Worm (Caenorhabditis elegans) whole organism, L4 larva: ENCODE measurements around the gene unc-26.
A peak's percentile ranks its signal among the peaks of the same experiment; 100 is the strongest.

Source experiments
- D1046.2 ChIP-seq: fragments of 200-800 bp; sonication (Bioruptor generic); IDR thresholded peaks from 2 replicates; pipeline ENCODE4 v1.3.6; 2022; ENCODE audit warnings: missing genetic modification characterization, missing compliant biosample characterization
- F10B5.3 ChIP-seq: sonication (generic microtip); optimal IDR thresholded peaks from 2 replicates; lab custom pipeline; 2016; ENCODE audit warnings: mild to moderate bottlenecking, missing genetic modification characterization, missing compliant biosample characterization
- F44E2.7 ChIP-seq: fragments of 200-800 bp; sonication (Bioruptor generic); IDR thresholded peaks from 2 replicates; pipeline ENCODE4 v2.1.2; 2022; ENCODE audit warnings: missing genetic modification characterization, missing compliant biosample characterization
- R02D3.7 ChIP-seq: fragments of 150-350 bp; sonication (generic microtip); optimal IDR thresholded peaks from 3 replicates; lab custom pipeline; 2014; ENCODE audit warnings: missing biosample characterization, missing genetic modification characterization
- Y48G9A.11 ChIP-seq: fragments of 200-800 bp; sonication (Bioruptor generic); IDR thresholded peaks from 2 replicates; pipeline ENCODE4 v1.3.6; 2022; ENCODE audit warnings: missing genetic modification reagents, missing genetic modification characterization, missing compliant biosample characterization
- ZK546.5 ChIP-seq, 2 experiments: sonication (generic microtip); optimal IDR thresholded peaks; 2 replicates each; lab custom pipeline; 2017; ENCODE audit warnings: missing biosample characterization in 2 of 2, missing genetic modification characterization in 2 of 2
- aha-1 ChIP-seq: fragments of 150-350 bp; peaks from one replicate; lab custom pipeline; 2014; ENCODE audit warnings: missing biosample characterization, missing genetic modification characterization
- ceh-28 ChIP-seq: fragments of 150-350 bp; optimal IDR thresholded peaks from 2 replicates; lab custom pipeline; 2014; ENCODE audit warnings: missing biosample characterization, missing genetic modification reagents, missing genetic modification characterization
- ceh-32 ChIP-seq: sonication (generic microtip); optimal IDR thresholded peaks from 2 replicates; lab custom pipeline; 2016; ENCODE audit warnings: mild to moderate bottlenecking, missing genetic modification characterization, missing compliant biosample characterization; ENCODE audit not compliant: poor library complexity
- ceh-44 ChIP-seq: fragments of 200-800 bp; sonication (Bioruptor generic); IDR thresholded peaks from 2 replicates; pipeline ENCODE4 v1.3.6; 2022; ENCODE audit warnings: missing genetic modification reagents, missing genetic modification characterization, missing compliant biosample characterization
- ceh-62 ChIP-seq: sonication (generic microtip); optimal IDR thresholded peaks from 2 replicates; lab custom pipeline; 2017; ENCODE audit warnings: missing biosample characterization, missing genetic modification characterization
- ceh-82 ChIP-seq: sonication (generic microtip); optimal IDR thresholded peaks from 2 replicates; lab custom pipeline; 2017; ENCODE audit warnings: missing biosample characterization, missing genetic modification characterization
- ces-1 ChIP-seq: fragments of 150-350 bp; sonication (generic microtip); optimal IDR thresholded peaks from 4 replicates; lab custom pipeline; 2014; ENCODE audit warnings: missing biosample characterization, missing genetic modification reagents, missing genetic modification characterization
- ctbp-1 ChIP-seq: fragments of 200-800 bp; sonication (Bioruptor generic); IDR thresholded peaks from 2 replicates; pipeline ENCODE4 v1.3.6; 2022; ENCODE audit warnings: missing genetic modification reagents, missing genetic modification characterization, missing compliant biosample characterization
- daf-16 ChIP-seq, 3 experiments: sonication (generic microtip); optimal IDR thresholded peaks; 2 replicates each; lab custom pipeline; 2016 to 2017; ENCODE audit warnings: missing genetic modification characterization in 3 of 3, missing genetic modification reagents in 3 of 3, mild to moderate bottlenecking in 2 of 3, missing compliant biosample characterization in 2 of 3, missing biosample characterization in 1 of 3, moderate library complexity in 1 of 3
- daf-19 ChIP-seq: fragments of 200-800 bp; sonication (Bioruptor generic); conservative IDR thresholded peaks from 2 replicates; pipeline ENCODE4 v1.3.6; 2022; ENCODE audit warnings: missing genetic modification characterization, missing compliant biosample characterization
- dmd-9 ChIP-seq: fragments of 200-800 bp; sonication (Bioruptor generic); IDR thresholded peaks from 2 replicates; pipeline ENCODE4 v1.3.6; 2022; ENCODE audit warnings: missing genetic modification reagents, missing genetic modification characterization, missing compliant biosample characterization
- duxl-1 ChIP-seq: sonication (generic microtip); optimal IDR thresholded peaks from 2 replicates; lab custom pipeline; 2016; ENCODE audit warnings: mild to moderate bottlenecking, missing genetic modification characterization, moderate library complexity, missing compliant biosample characterization; ENCODE audit not compliant: poor library complexity
- dve-1 ChIP-seq: sonication (generic microtip); optimal IDR thresholded peaks from 2 replicates; lab custom pipeline; 2017; ENCODE audit warnings: antibody characterized with exemption, mild to moderate bottlenecking, missing genetic modification characterization, missing compliant biosample characterization; ENCODE audit not compliant: insufficient read depth
- egl-43 ChIP-seq: fragments of 200-800 bp; sonication (Bioruptor generic); IDR thresholded peaks from 2 replicates; pipeline ENCODE4 v1.3.6; 2022; ENCODE audit warnings: missing genetic modification reagents, missing genetic modification characterization, missing compliant biosample characterization
- fkh-10 ChIP-seq: fragments of 150-350 bp; optimal IDR thresholded peaks from 2 replicates; lab custom pipeline; 2014; ENCODE audit warnings: missing biosample characterization, missing genetic modification reagents, missing genetic modification characterization
- hif-1 ChIP-seq, 2 experiments: sonication (generic microtip); optimal IDR thresholded peaks; 2 replicates each; lab custom pipeline; 2016 to 2017; ENCODE audit warnings: missing compliant biosample characterization in 2 of 2, missing genetic modification characterization in 2 of 2, missing genetic modification reagents in 2 of 2, missing genotype in 2 of 2, mild to moderate bottlenecking in 1 of 2
- hlh-11 ChIP-seq: fragments of 200-800 bp; sonication (Bioruptor generic); optimal IDR thresholded peaks from 2 replicates; lab custom pipeline; 2018; ENCODE audit warnings: mild to moderate bottlenecking, missing genetic modification characterization, missing compliant biosample characterization
- hlh-30 ChIP-seq: sonication (generic microtip); optimal IDR thresholded peaks from 2 replicates; lab custom pipeline; 2017; ENCODE audit warnings: antibody characterized with exemption, mild to moderate bottlenecking, missing genetic modification characterization, missing compliant biosample characterization; ENCODE audit not compliant: insufficient read depth
- lin-1 ChIP-seq: fragments of 200-800 bp; sonication (Bioruptor generic); IDR thresholded peaks from 2 replicates; pipeline ENCODE4 v1.3.6; 2022; ENCODE audit warnings: missing genetic modification reagents, missing genetic modification characterization, missing compliant biosample characterization
- lin-38 ChIP-seq: fragments of 200-800 bp; sonication (Bioruptor generic); IDR thresholded peaks from 2 replicates; pipeline ENCODE4 v1.3.6; 2022; ENCODE audit warnings: missing genetic modification reagents, missing genetic modification characterization, missing compliant biosample characterization
- madf-5 ChIP-seq, 2 experiments: fragments of 200-800 bp; sonication (Bioruptor generic); IDR thresholded peaks; 2 replicates each; pipeline ENCODE4 v1.3.6; 2022; ENCODE audit warnings: missing compliant biosample characterization in 2 of 2, missing genetic modification characterization in 2 of 2
- mes-2 ChIP-seq: sonication (generic microtip); optimal IDR thresholded peaks from 2 replicates; lab custom pipeline; 2016; ENCODE audit warnings: missing genotype, mild to moderate bottlenecking, missing genetic modification characterization, missing compliant biosample characterization; ENCODE audit not compliant: poor library complexity, severe bottlenecking
- nhr-10 ChIP-seq: fragments of 150-350 bp; optimal IDR thresholded peaks from 2 replicates; lab custom pipeline; 2014; ENCODE audit warnings: missing biosample characterization, missing genetic modification characterization
- nhr-41 ChIP-seq: fragments of 200-800 bp; sonication (Bioruptor generic); IDR thresholded peaks from 2 replicates; pipeline ENCODE4 v1.3.6; 2022; ENCODE audit warnings: missing genetic modification reagents, missing genetic modification characterization, missing compliant biosample characterization
- nhr-6 ChIP-seq: fragments of 150-350 bp; optimal IDR thresholded peaks from 2 replicates; lab custom pipeline; 2014; ENCODE audit warnings: missing biosample characterization, missing genetic modification characterization
- nhr-76 ChIP-seq: fragments of 150-350 bp; optimal IDR thresholded peaks from 2 replicates; lab custom pipeline; 2014; ENCODE audit warnings: missing biosample characterization, missing genetic modification characterization
- nhr-77 ChIP-seq: fragments of 150-350 bp; optimal IDR thresholded peaks from 2 replicates; lab custom pipeline; 2014; ENCODE audit warnings: missing biosample characterization, missing genetic modification characterization
- pqm-1 ChIP-seq: sonication (generic microtip); optimal IDR thresholded peaks from 2 replicates; lab custom pipeline; 2017; ENCODE audit warnings: missing biosample characterization, missing genetic modification characterization
- skn-1 ChIP-seq: fragments of 150-350 bp; optimal IDR thresholded peaks from 2 replicates; lab custom pipeline; 2014; ENCODE audit warnings: missing biosample characterization, missing genetic modification characterization
- snpc-4 ChIP-seq: fragments of 150-350 bp; optimal IDR thresholded peaks from 2 replicates; lab custom pipeline; 2014; ENCODE audit warnings: missing biosample characterization, missing genetic modification characterization
- spr-1 ChIP-seq: sonication (generic microtip); optimal IDR thresholded peaks from 2 replicates; lab custom pipeline; 2016; ENCODE audit warnings: mild to moderate bottlenecking, missing genetic modification characterization, missing compliant biosample characterization
- tra-1 ChIP-seq: fragments of 200-800 bp; sonication (Bioruptor generic); IDR thresholded peaks from 2 replicates; pipeline ENCODE4 v1.3.6; 2022; ENCODE audit warnings: missing genetic modification reagents, missing genetic modification characterization, missing compliant biosample characterization
- unc-39 ChIP-seq: sonication (generic microtip); optimal IDR thresholded peaks from 2 replicates; lab custom pipeline; 2017; ENCODE audit warnings: missing biosample characterization, missing genetic modification characterization
- unc-62 ChIP-seq, 3 experiments: fragments of 150-350 bp in 1 of 3; sonication (generic microtip); optimal IDR thresholded peaks in 2 of 3; peaks in 1 of 3; 1 replicate in 1 of 3; 2 replicates in 2 of 3; lab custom pipeline; 2014 to 2017; ENCODE audit warnings: missing biosample characterization in 3 of 3, missing genetic modification characterization in 3 of 3, missing genetic modification reagents in 3 of 3, missing genotype in 1 of 3
- zip-11 ChIP-seq: fragments of 200-800 bp; sonication (Bioruptor generic); IDR thresholded peaks from 2 replicates; pipeline ENCODE4 v1.3.6; 2022; ENCODE audit warnings: missing genetic modification characterization, missing compliant biosample characterization
- ztf-11 ChIP-seq: fragments of 150-350 bp; optimal IDR thresholded peaks from 2 replicates; lab custom pipeline; 2014; ENCODE audit warnings: missing biosample characterization, missing genetic modification characterization

The unc-26 gene

DNA sequence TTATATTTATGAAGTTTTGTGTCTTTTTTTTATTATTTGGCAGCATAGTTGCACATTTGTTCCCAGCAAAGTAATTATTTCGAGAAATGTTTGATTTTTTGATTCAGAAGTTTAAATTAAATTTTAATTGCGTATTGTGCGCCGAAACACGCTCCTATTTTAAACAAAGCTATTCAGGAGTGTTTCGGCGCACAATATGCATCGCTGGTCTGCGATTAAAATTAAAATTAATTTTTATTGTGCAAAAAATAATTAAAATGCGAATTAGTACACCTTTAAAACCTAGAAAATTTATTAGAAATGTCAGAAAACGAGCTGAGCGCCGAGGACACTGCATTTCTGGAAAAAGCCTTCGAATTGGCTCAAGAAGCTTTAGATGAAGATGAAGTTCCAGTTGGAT is 28.9 kb downstream of the unc-26 start, which contains the start of gene JC8.4:
JC8.4 (plus strand) TSS at position 301 of the 400 bp plus-strand sequence.
- TF ChIP-seq lin-38 (GFP tag; lab: Robert Waterston, UW) (peak; percentile 50), ztf-11 (no peak), ceh-82 (tag; lab: Kevin White, UChicago) (no peak), ceh-44 (GFP tag; lab: Robert Waterston, UW) (no peak), lin-1 (no peak), nhr-6 (no peak)

DNA sequence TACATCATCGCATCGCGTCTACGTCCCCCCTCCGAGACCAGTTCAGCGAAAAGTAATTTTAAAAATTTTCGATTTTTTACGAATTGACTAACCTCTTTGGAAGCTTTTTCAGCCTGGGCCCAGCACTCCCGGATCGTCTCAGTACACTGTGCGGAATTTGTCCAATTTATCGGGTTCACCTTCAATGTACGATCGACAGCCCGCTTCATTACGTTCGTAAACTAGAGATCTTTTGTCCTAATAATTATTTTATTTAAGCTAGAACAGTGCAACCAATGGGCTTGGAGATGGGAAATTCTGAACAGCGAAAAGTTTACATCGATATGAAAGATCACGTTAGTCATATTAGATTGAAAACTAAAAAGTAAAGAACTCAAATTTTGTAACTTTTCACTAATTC is 31.0 kb downstream of the unc-26 start:
- TF ChIP-seq hlh-30 (tag; lab: Kevin White, UChicago) (no peak), egl-43 (no peak), duxl-1 (tag; lab: Kevin White, UChicago) (no peak), aha-1 (tag; lab: Kevin White, UChicago) (peak; percentile 72), D1046.2 (GFP tag; lab: Robert Waterston, UW) (no peak), F10B5.3 (tag; lab: Kevin White, UChicago) (no peak), unc-62 (GFP tag; optimal IDR thresholded peaks at IDR 0.05 in 1 of 2; lab: Kevin White, UChicago) (peak in 1 of 2 experiments; percentile 63), unc-62 (tag; optimal IDR thresholded peaks at IDR 0.05; lab: Kevin White, UChicago) (no peak), skn-1 (no peak), lin-38 (GFP tag; lab: Robert Waterston, UW) (0 out of 2 replicates have a peak, but pooled peaks have one; percentile 5), nhr-76 (tag; lab: Kevin White, UChicago) (no peak), nhr-77 (tag; lab: Kevin White, UChicago) (no peak), ceh-28 (tag; lab: Kevin White, UChicago) (no peak)
- TF ChIP-seq, all 104 proteins: peak for 3

DNA sequence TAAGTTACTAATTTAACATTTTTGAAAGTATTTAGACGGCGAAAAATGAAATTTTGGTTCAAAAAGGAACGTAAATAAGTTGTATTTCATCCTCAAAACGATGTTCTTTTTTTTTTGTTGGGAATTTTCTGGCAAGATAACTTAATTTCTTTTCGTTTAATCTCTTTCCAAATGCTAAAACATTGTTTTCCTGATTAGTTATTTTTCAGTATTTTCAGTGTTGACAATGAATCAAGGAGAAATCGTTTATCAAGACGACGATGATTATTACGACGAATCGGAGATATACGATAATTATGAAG is 31.5 kb downstream of the unc-26 start, which contains the start of gene lin-54:
lin-54 (plus strand) TSS at position 203 of the 302 bp plus-strand sequence.
- TF ChIP-seq D1046.2 (GFP tag; lab: Robert Waterston, UW) (no peak), ctbp-1 (GFP tag; lab: Robert Waterston, UW) (no peak), dve-1 (tag; lab: Kevin White, UChicago) (no peak), lin-38 (GFP tag; lab: Robert Waterston, UW) (no peak), mes-2 (tag; lab: Kevin White, UChicago) (no peak)

DNA sequence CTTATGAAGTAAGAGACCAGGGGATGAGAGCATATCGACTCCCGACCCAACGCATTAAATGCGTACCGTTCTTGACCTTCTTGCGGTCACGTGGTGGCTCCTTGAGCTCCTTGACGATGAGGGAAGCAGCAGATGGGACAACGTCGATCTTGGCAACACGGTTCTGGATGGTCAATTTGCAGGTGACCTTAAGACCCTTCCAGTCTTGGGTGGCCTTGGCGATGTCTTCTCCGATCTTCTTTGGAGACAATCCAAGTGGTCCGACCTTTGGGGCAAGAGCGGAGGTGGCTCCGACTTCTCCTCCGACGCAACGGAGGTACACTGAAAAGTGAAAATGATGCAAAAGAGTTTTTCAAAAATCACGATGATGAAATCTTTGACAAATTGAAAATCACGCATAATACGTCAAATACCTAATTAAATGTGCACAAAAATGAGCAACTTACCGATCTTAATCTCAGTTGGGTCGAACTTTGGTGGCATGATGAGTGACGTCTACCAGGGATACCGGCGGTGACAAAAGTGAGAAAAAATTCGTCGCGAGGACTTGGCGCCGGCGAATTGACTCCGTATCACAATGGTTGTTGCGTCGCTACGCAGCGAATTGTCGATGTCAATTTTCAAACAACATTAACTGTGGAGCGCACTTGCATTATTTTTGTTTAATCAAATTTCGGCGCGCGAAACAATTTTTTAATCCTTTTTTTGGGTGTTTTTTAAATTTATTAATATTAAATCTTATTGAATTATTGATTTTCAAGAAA is 32.1 kb downstream of the unc-26 start, which contains the start of gene rpl-12:
rpl-12 (minus strand) TSS at position 574 of the 764 bp plus-strand sequence.
- TF ChIP-seq daf-19 (GFP tag; lab: Robert Waterston, UW), result peak; percentile 93
- peak; percentile 87 for TF ChIP-seq Y48G9A.11 (GFP tag; lab: Robert Waterston, UW)
- TF ChIP-seq ceh-62, result no peak
- peak; percentile 71 for TF ChIP-seq nhr-41 (GFP tag; lab: Robert Waterston, UW)
- no peak for TF ChIP-seq F44E2.7 (GFP tag; lab: Robert Waterston, UW)
- TF ChIP-seq nhr-10 (tag; lab: Kevin White, UChicago), result peak; percentile 77
- peak; percentile 87 to 96 for TF ChIP-seq daf-16 (GFP tag; optimal IDR thresholded peaks at IDR 0.05; lab: Kevin White, UChicago)
- TF ChIP-seq daf-16 (tag; optimal IDR thresholded peaks at IDR 0.05; lab: Kevin White, UChicago), result peak; percentile 97
- TF ChIP-seq ztf-11, result no peak
- peak; percentile 100 for TF ChIP-seq dve-1 (tag; lab: Kevin White, UChicago)
- peak; percentile 90 for TF ChIP-seq lin-1
- TF ChIP-seq spr-1, result peak; percentile 97
- peak; percentile 98 for TF ChIP-seq tra-1 (GFP tag; lab: Robert Waterston, UW)
- peak; percentile 94 for TF ChIP-seq dmd-9 (GFP tag; lab: Robert Waterston, UW)
- TF ChIP-seq madf-5 (GFP tag; IDR thresholded peaks at IDR 0.05; lab: Robert Waterston, UW), result peak; percentile 54 to 83; a peak in 3 of 4 replicates
- peak in 1 of 2 experiments; percentile 88 for TF ChIP-seq ZK546.5 (tag; optimal IDR thresholded peaks at IDR 0.05; lab: Kevin White, UChicago)
- peak; percentile 98 for TF ChIP-seq hlh-11 (tag; lab: Kevin White, UChicago)
- TF ChIP-seq R02D3.7 (tag; lab: Kevin White, UChicago), result no peak
- no peak for TF ChIP-seq unc-39 (tag; lab: Kevin White, UChicago)
- TF ChIP-seq snpc-4 (tag; lab: Kevin White, UChicago), result peak; percentile 23
- TF ChIP-seq mes-2 (tag; lab: Kevin White, UChicago), result peak; percentile 99
- TF ChIP-seq ces-1 (GFP tag; lab: Kevin White, UChicago), result peak; percentile 97
- TF ChIP-seq pqm-1, result peak; percentile 49
- TF ChIP-seq nhr-6, result peak; percentile 99
- no peak for TF ChIP-seq zip-11 (GFP tag; lab: Robert Waterston, UW)
- TF ChIP-seq ceh-32, result peak; percentile 68
- peak; percentile 82 to 95 for TF ChIP-seq hif-1 (tag; optimal IDR thresholded peaks at IDR 0.05; lab: Kevin White, UChicago)
- TF ChIP-seq fkh-10 (GFP tag; lab: Kevin White, UChicago), result peak; percentile 100
